Worm (Caenorhabditis elegans) whole organism, dauer: Measurements from ENCODE around the gene JC8.4.

Experiments used
- unc-62 ChIP-seq: sonication (generic microtip); optimal IDR thresholded peaks from 2 replicates; lab custom pipeline; 2017; ENCODE audit warnings: missing biosample characterization, missing genetic modification reagents, missing genetic modification characterization

The JC8.4 gene

ce11 chrIV:13247780-13248179 lies 4.3 kb downstream of the JC8.4 start:
- no peak for TF ChIP-seq unc-62 (GFP tag; lab: Kevin White, UChicago)

ce11 chrIV:13250243-13250642 lies 6.8 kb downstream of the JC8.4 start:
- TF ChIP-seq unc-62 (GFP tag; lab: Kevin White, UChicago), result no peak

ce11 chrIV:13252211-13252610 lies 8.7 kb downstream of the JC8.4 start, which contains the start of gene ttr-51:
Gene ttr-51, minus strand, starts transcription at chrIV:13252311.
- no peak for TF ChIP-seq unc-62 (GFP tag; lab: Kevin White, UChicago)

ce11 chrIV:13253841-13254240 lies 10.4 kb downstream of the JC8.4 start, which contains the start of gene ttr-45:
Gene ttr-45, plus strand, starts transcription at chrIV:13254225.
- TF ChIP-seq unc-62 (GFP tag; lab: Kevin White, UChicago), result no peak

- TF ChIP-seq unc-62 (GFP tag; lab: Kevin White, UChicago), result no peak
Measured at ce11 chrIV:13255886-13256285, 12.4 kb downstream of the JC8.4 start, which contains the start of gene bus-12. Gene bus-12, plus strand, starts transcription at chrIV:13256186.

- TF ChIP-seq unc-62 (GFP tag; lab: Kevin White, UChicago), result no peak
Measured at ce11 chrIV:13258872-13259271, 15.4 kb downstream of the JC8.4 start, which contains the start of gene JC8.16. Gene JC8.16, plus strand, starts transcription at chrIV:13259172.

- no peak for TF ChIP-seq unc-62 (GFP tag; lab: Kevin White, UChicago)
Measured at ce11 chrIV:13261778-13262177, 18.3 kb downstream of the JC8.4 start.

ce11 chrIV:13268385-13268784 lies 24.9 kb downstream of the JC8.4 start:
- TF ChIP-seq unc-62 (GFP tag; lab: Kevin White, UChicago), result no peak

ce11 chrIV:13272494-13272893 lies 29.0 kb downstream of the JC8.4 start, which contains the start of gene unc-26:
Gene unc-26, minus strand, starts transcription at chrIV:13272516.
- TF ChIP-seq unc-62 (GFP tag; lab: Kevin White, UChicago), result no peak

- no peak for TF ChIP-seq unc-62 (GFP tag; lab: Kevin White, UChicago)
Measured at ce11 chrIV:13282778-13283177, 39.3 kb downstream of the JC8.4 start, which contains the start of gene cpsf-3. Gene cpsf-3, minus strand, starts transcription at chrIV:13282878.

- TF ChIP-seq unc-62 (GFP tag; lab: Kevin White, UChicago), result no peak
Measured at ce11 chrIV:13289321-13289720, 45.8 kb downstream of the JC8.4 start, which contains the start of gene Y67H2A.10. Gene Y67H2A.10, minus strand, starts transcription at chrIV:13289504.

ce11 chrIV:13290239-13290638 lies 46.8 kb downstream of the JC8.4 start:
- TF ChIP-seq unc-62 (GFP tag; lab: Kevin White, UChicago), result no peak
